Fruit fly (Drosophila melanogaster): ENCODE measurements around the gene CG18131.

DNA sequence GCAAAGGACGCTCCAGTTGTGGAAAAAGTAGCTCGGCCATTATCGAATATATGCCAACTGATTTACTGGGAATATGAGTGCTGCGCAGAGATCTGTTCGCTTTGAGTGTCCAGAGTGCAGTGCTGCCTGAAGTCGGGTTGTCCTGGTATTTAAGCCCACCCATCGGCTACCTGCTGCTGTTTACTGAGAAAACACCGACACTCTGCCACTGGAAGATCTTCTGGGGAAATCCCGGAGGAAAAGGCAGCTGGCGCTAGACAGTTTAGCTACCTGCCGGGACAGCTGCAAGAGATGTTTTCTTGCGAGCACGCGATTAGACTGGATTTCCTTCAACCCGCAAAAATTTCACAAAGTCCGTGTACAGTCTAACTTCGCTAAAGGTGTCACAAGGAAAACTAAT lies 17.6 kb upstream of the CG18131 start, which contains the start of gene halo:
- TF ChIP-seq CTCF (optimal IDR thresholded peaks at IDR 0.05) (no peak), CG8478 (optimal IDR thresholded peaks at IDR 0.05) (no peak)

All from S2 (cell line).